Worm (Caenorhabditis elegans) whole organism, L3 larva: ENCODE results near the gene T22B7.7.

Source experiments
- ama-1 ChIP-seq: fragments of 150-350 bp; optimal IDR thresholded peaks from 2 replicates; lab custom pipeline; 2018
- elt-1 ChIP-seq: fragments of 150-350 bp; optimal IDR thresholded peaks from 2 replicates; lab custom pipeline; 2014; ENCODE audit warnings: missing biosample characterization, missing genetic modification characterization
- nhr-11 ChIP-seq: fragments of 150-350 bp; optimal IDR thresholded peaks from 2 replicates; lab custom pipeline; 2014; ENCODE audit warnings: missing biosample characterization, missing genetic modification characterization
- nhr-67 ChIP-seq: fragments of 150-350 bp; optimal IDR thresholded peaks from 2 replicates; lab custom pipeline; 2014; ENCODE audit warnings: missing biosample characterization, missing genetic modification characterization
- pha-4 ChIP-seq: fragments of 150-350 bp; optimal IDR thresholded peaks from 2 replicates; lab custom pipeline; 2014; ENCODE audit warnings: missing biosample characterization, missing genetic modification reagents, missing genetic modification characterization
- skn-1 ChIP-seq: fragments of 150-350 bp; optimal IDR thresholded peaks from 2 replicates; lab custom pipeline; 2014; ENCODE audit warnings: missing biosample characterization, missing genetic modification characterization
- unc-62 ChIP-seq: fragments of 150-350 bp; sonication (generic microtip); optimal IDR thresholded peaks from 4 replicates; lab custom pipeline; 2014; ENCODE audit warnings: missing biosample characterization, missing genetic modification reagents, missing genetic modification characterization

- no peak for TF ChIP-seq skn-1 (tag; lab: Kevin White, UChicago)
- no peak for TF ChIP-seq ama-1 (lab: Kevin White, UChicago)
- no peak for TF ChIP-seq nhr-11 (tag; lab: Kevin White, UChicago)
- no peak for TF ChIP-seq nhr-67
- no peak for TF ChIP-seq elt-1 (tag; lab: Kevin White, UChicago)
- TF ChIP-seq unc-62 (GFP tag; lab: Kevin White, UChicago) = no peak
- TF ChIP-seq pha-4 (tag; lab: Kevin White, UChicago) = no peak
These were observed 37.9 kb downstream of the T22B7.7 start for ce11 chrX:5616000-5616399.
